Fruit fly (Drosophila melanogaster): Measurements from ENCODE around the gene ko.

ko gene

dm6 chr3L:21058651-21059050 lies 72.3 kb downstream of the ko start:
- TF ChIP-seq zfh1 (GFP tag; IDR thresholded peaks at IDR 0.05) = 0 out of 3 replicates have a peak, but pooled peaks have one; percentile 10
- peak; percentile 74 to 75 for TF ChIP-seq Trl (optimal IDR thresholded peaks at IDR 0.05)
- peak; percentile 30 for TF ChIP-seq Trl (GFP tag; optimal IDR thresholded peaks at IDR 0.05)
- no peak for TF ChIP-seq CG13894 (tag; optimal IDR thresholded peaks at IDR 0.05)
- no peak for TF ChIP-seq CG12219 (GFP tag; optimal IDR thresholded peaks at IDR 0.05)
- TF ChIP-seq her (GFP tag; optimal IDR thresholded peaks at IDR 0.05) = peak; percentile 25
- no peak for TF ChIP-seq gem (tag; optimal IDR thresholded peaks at IDR 0.05)
- TF ChIP-seq sna (GFP tag; IDR thresholded peaks at IDR 0.05; ENCODE audit: partially characterized antibody) = 0 out of 2 replicates have a peak, but pooled peaks have one; percentile 24
- 0 out of 3 replicates have a peak, but pooled peaks have one; percentile 7 for TF ChIP-seq knrl (GFP tag; IDR thresholded peaks at IDR 0.05; ENCODE audit: partially characterized antibody)
- peak; percentile 30 for TF ChIP-seq BtbVII (GFP tag; optimal IDR thresholded peaks at IDR 0.05)
- TF ChIP-seq tna (GFP tag; IDR thresholded peaks at IDR 0.05; ENCODE audit: partially characterized antibody) = peak; percentile 14; the same call in 1 of the 2 replicates
- TF ChIP-seq tap (tag; optimal IDR thresholded peaks at IDR 0.05) = peak; percentile 33
- peak; percentile 72; the same call in 2 of the 3 replicates for TF ChIP-seq CG11456 (GFP tag; IDR thresholded peaks at IDR 0.05)
- TF ChIP-seq CG2875 (GFP tag; optimal IDR thresholded peaks at IDR 0.05) = peak; percentile 4
- TF ChIP-seq CG31388 (GFP tag; optimal IDR thresholded peaks at IDR 0.05) = no peak
- peak; percentile 10 for TF ChIP-seq kni (GFP tag; optimal IDR thresholded peaks at IDR 0.05)
- no peak for TF ChIP-seq chif (GFP tag; optimal IDR thresholded peaks at IDR 0.05)
- peak; percentile 58 for TF ChIP-seq CG10543 (GFP tag; optimal IDR thresholded peaks at IDR 0.05)
- no peak for TF ChIP-seq CG17186 (GFP tag; optimal IDR thresholded peaks at IDR 0.05)
- TF ChIP-seq Atf3 (GFP tag; optimal IDR thresholded peaks at IDR 0.05) = no peak
- peak in 1 of 2 experiments; percentile 52 for TF ChIP-seq Eip74EF (GFP tag; optimal IDR thresholded peaks at IDR 0.05)
- no peak for TF ChIP-seq CG9817 (tag; optimal IDR thresholded peaks at IDR 0.05)
- peak; percentile 90 for TF ChIP-seq Med (GFP tag)
- TF ChIP-seq Pdp1 (GFP tag; optimal IDR thresholded peaks at IDR 0.05) = peak in 1 of 2 experiments; percentile 40
- no peak for TF ChIP-seq Six4 (GFP tag; optimal IDR thresholded peaks at IDR 0.05)
- TF ChIP-seq vvl (GFP tag; IDR thresholded peaks at IDR 0.05) = peak; percentile 62; the same call in 1 of the 2 replicates
- no peak for TF ChIP-seq Ptx1 (GFP tag; IDR thresholded peaks at IDR 0.05)
- peak; percentile 30; the same call in 1 of the 2 replicates for TF ChIP-seq ato (GFP tag; IDR thresholded peaks at IDR 0.05; ENCODE audit: partially characterized antibody)
- peak; percentile 37 for TF ChIP-seq HmgZ (tag; optimal IDR thresholded peaks at IDR 0.05)
- TF ChIP-seq lab (GFP tag; optimal IDR thresholded peaks at IDR 0.05) = peak; percentile 34
- TF ChIP-seq Sry-δ (GFP tag; optimal IDR thresholded peaks at IDR 0.05) = no peak
- TF ChIP-seq CG32532 (GFP tag; IDR thresholded peaks at IDR 0.05) = peak; percentile 69
- peak; percentile 29; the same call in 1 of the 2 replicates for TF ChIP-seq CG5953 (GFP tag; IDR thresholded peaks at IDR 0.05)
- TF ChIP-seq sug (tag; optimal IDR thresholded peaks at IDR 0.05) = peak; percentile 35
- peak; percentile 60 for TF ChIP-seq Rfx (GFP tag; IDR thresholded peaks at IDR 0.05)
- TF ChIP-seq CG17328 (GFP tag; IDR thresholded peaks at IDR 0.05) = 0 out of 2 replicates have a peak, but pooled peaks have one; percentile 7
- peak; percentile 22 for TF ChIP-seq ftz-f1 (GFP tag; optimal IDR thresholded peaks at IDR 0.05)
- no peak for TF ChIP-seq CG14860 (GFP tag; IDR thresholded peaks at IDR 0.05; ENCODE audit: partially characterized antibody)
- TF ChIP-seq Fer3 (tag; optimal IDR thresholded peaks at IDR 0.05) = no peak
- no peak for TF ChIP-seq TFAM (GFP tag; optimal IDR thresholded peaks at IDR 0.05)
- TF ChIP-seq hth (optimal IDR thresholded peaks at IDR 0.05) = no peak
- TF ChIP-seq bowl (GFP tag; IDR thresholded peaks at IDR 0.05) = peak; percentile 53; the same call in 1 of the 2 replicates
- no peak for TF ChIP-seq CG3847 (GFP tag; IDR thresholded peaks at IDR 0.05)
- TF ChIP-seq Fer1 (GFP tag; optimal IDR thresholded peaks at IDR 0.05) = peak; percentile 7
- peak; percentile 8; the same call in 1 of the 2 replicates for TF ChIP-seq ttk (GFP tag; IDR thresholded peaks at IDR 0.05)
- TF ChIP-seq pan (optimal IDR thresholded peaks at IDR 0.05) = no peak
- TF ChIP-seq pan (GFP tag; optimal IDR thresholded peaks at IDR 0.05 in 1 of 2, IDR thresholded peaks at IDR 0.05 in 1 of 2) = peak in 1 of 2 experiments; percentile 37
- peak; percentile 2 for TF ChIP-seq psq (GFP tag; optimal IDR thresholded peaks at IDR 0.05)
- TF ChIP-seq C15 (GFP tag; IDR thresholded peaks at IDR 0.05) = no peak
- TF ChIP-seq cg (GFP tag; optimal IDR thresholded peaks at IDR 0.05) = peak; percentile 82
